Worm (Caenorhabditis elegans) whole organism, mixed stage, embryonic: ENCODE measurements around the gene T27E4.1.

ENCODE experiments used
- nhr-76 ChIP-seq: sonication (generic microtip); optimal IDR thresholded peaks from 2 replicates; lab custom pipeline; 2017; ENCODE audit warnings: missing biosample characterization, missing genetic modification characterization
- pha-4 ChIP-seq: fragments of 150-350 bp; optimal IDR thresholded peaks from 2 replicates; lab custom pipeline; 2018; ENCODE audit warnings: missing biosample characterization, missing genetic modification reagents, missing genetic modification characterization
- unc-120 ChIP-seq: sonication (generic microtip); optimal IDR thresholded peaks from 2 replicates; lab custom pipeline; 2017; ENCODE audit warnings: missing genetic modification characterization, missing compliant biosample characterization; ENCODE audit not compliant: poor library complexity, severe bottlenecking
- unc-39 ChIP-seq: fragments of 150-350 bp; optimal IDR thresholded peaks from 2 replicates; lab custom pipeline; 2014; ENCODE audit warnings: missing biosample characterization, missing genetic modification characterization

- no peak for TF ChIP-seq unc-39
- TF ChIP-seq pha-4 (tag; lab: Kevin White, UChicago): no peak
- TF ChIP-seq nhr-76 (tag; lab: Kevin White, UChicago): no peak
- TF ChIP-seq unc-120 (tag; lab: Kevin White, UChicago): no peak
These were observed 8.9 kb downstream of the T27E4.1 start, which contains the start of gene frpr-6 for ce11 chrV:9101062-9101461.
